Fruit fly (Drosophila melanogaster) whole organism, embryonic: ENCODE data around the gene mRpL13.

Source experiments
- Bdp1 ChIP-seq: fragments of 200-800 bp; sonication (Bioruptor generic); optimal IDR thresholded peaks from 3 replicates; lab custom pipeline; 2016; ENCODE audit warnings: missing biosample characterization, missing genetic modification characterization
- CG10321 ChIP-seq: fragments of 200-800 bp; sonication (Bioruptor generic); IDR thresholded peaks from 2 replicates; pipeline ENCODE4 v1.3.6; 2022; ENCODE audit warnings: missing biosample characterization, missing genetic modification characterization
- CG10565 ChIP-seq: fragments of 200-800 bp; sonication (Bioruptor generic); optimal IDR thresholded peaks from 3 replicates; lab custom pipeline; 2016; ENCODE audit warnings: missing biosample characterization, mild to moderate bottlenecking, missing genetic modification characterization
- CG11247 ChIP-seq: fragments of 200-800 bp; sonication (Bioruptor generic); IDR thresholded peaks from 2 replicates; pipeline ENCODE4 v1.3.6; 2022; ENCODE audit warnings: missing biosample characterization, missing genetic modification characterization
- CG12299 ChIP-seq: fragments of 200-800 bp; sonication (Bioruptor generic); optimal IDR thresholded peaks from 2 replicates; lab custom pipeline; 2018; ENCODE audit warnings: missing biosample characterization, mild to moderate bottlenecking, missing genetic modification characterization
- CG15479 ChIP-seq: fragments of 200-800 bp; sonication (Bioruptor generic); optimal IDR thresholded peaks from 3 replicates; lab custom pipeline; 2019; ENCODE audit warnings: missing biosample characterization, mild to moderate bottlenecking, missing genetic modification characterization, moderate library complexity
- CG1603 ChIP-seq: fragments of 200-800 bp; sonication (Bioruptor generic); optimal IDR thresholded peaks from 2 replicates; lab custom pipeline; 2019; ENCODE audit warnings: missing biosample characterization, mild to moderate bottlenecking, missing genetic modification characterization, moderate library complexity
- CG17359 ChIP-seq: fragments of 200-800 bp; sonication (Bioruptor generic); optimal IDR thresholded peaks from 3 replicates; lab custom pipeline; 2018; ENCODE audit warnings: missing biosample characterization, mild to moderate bottlenecking, missing genetic modification characterization, moderate library complexity
- CG2712 ChIP-seq: fragments of 200-800 bp; optimal IDR thresholded peaks from 3 replicates; lab custom pipeline; 2019; ENCODE audit warnings: missing biosample characterization, mild to moderate bottlenecking, missing genetic modification characterization, moderate library complexity
- CG2875 ChIP-seq: fragments of 200-800 bp; sonication (Bioruptor generic); optimal IDR thresholded peaks from 2 replicates; lab custom pipeline; 2017; ENCODE audit warnings: missing biosample characterization, mild to moderate bottlenecking, missing genetic modification characterization, missing genetic modification reagents
- CG30020 ChIP-seq: fragments of 200-800 bp; optimal IDR thresholded peaks from 2 replicates; lab custom pipeline; 2019; ENCODE audit warnings: missing biosample characterization, mild to moderate bottlenecking, missing genetic modification characterization, moderate library complexity
- CG31224 ChIP-seq: fragments of 200-800 bp; sonication (Bioruptor generic); IDR thresholded peaks from 2 replicates; pipeline ENCODE4 v1.3.6; 2022; ENCODE audit warnings: missing biosample characterization, missing genetic modification characterization
- CG32532 ChIP-seq: fragments of 200-800 bp; sonication (Bioruptor generic); IDR thresholded peaks from 2 replicates; pipeline ENCODE4 v1.3.6; 2022; ENCODE audit warnings: missing biosample characterization, missing genetic modification characterization
- CG32772 ChIP-seq: fragments of 200-800 bp; sonication (Bioruptor generic); IDR thresholded peaks from 2 replicates; pipeline ENCODE4 v1.3.6; 2022; ENCODE audit warnings: missing biosample characterization, missing genetic modification characterization
- CG6689 ChIP-seq: fragments of 200-800 bp; sonication (Bioruptor generic); IDR thresholded peaks from 2 replicates; pipeline ENCODE4 v1.3.6; 2022; ENCODE audit warnings: missing biosample characterization, missing genetic modification characterization
- CG8290 ChIP-seq, 3 experiments: fragments of 200-800 bp; sonication (Bioruptor generic); optimal IDR thresholded peaks; 2 replicates each; lab custom pipeline; 2016 to 2019; ENCODE audit warnings: missing biosample characterization in 3 of 3, missing genetic modification characterization in 3 of 3, mild to moderate bottlenecking in 2 of 3, moderate library complexity in 1 of 3
- D ChIP-seq, 2 experiments: fragments of 200-800 bp in 1 of 2; fragments of >200 bp in 1 of 2; sonication (Bioruptor generic) in 1 of 2; optimal IDR thresholded peaks; 2 replicates in 1 of 2; 3 replicates in 1 of 2; lab custom pipeline; 2017; ENCODE audit warnings: mild to moderate bottlenecking in 1 of 2, missing biosample characterization in 1 of 2, missing genetic modification characterization in 1 of 2, missing genetic modification reagents in 1 of 2
- D19A ChIP-seq: fragments of 200-800 bp; optimal IDR thresholded peaks from 3 replicates; lab custom pipeline; 2019; ENCODE audit warnings: missing biosample characterization, mild to moderate bottlenecking, missing genetic modification characterization, moderate library complexity
- D19B ChIP-seq: fragments of 200-800 bp; sonication (Bioruptor generic); optimal IDR thresholded peaks from 2 replicates; lab custom pipeline; 2017; ENCODE audit warnings: missing biosample characterization, mild to moderate bottlenecking, missing genetic modification characterization
- E2f1 ChIP-seq: fragments of 200-800 bp; sonication (Bioruptor generic); IDR thresholded peaks from 2 replicates; pipeline ENCODE4 v1.3.6; 2022; ENCODE audit warnings: missing biosample characterization, missing genetic modification characterization
- Hey ChIP-seq: fragments of 200-800 bp; sonication (Bioruptor generic); optimal IDR thresholded peaks from 3 replicates; lab custom pipeline; 2018; ENCODE audit warnings: missing biosample characterization, mild to moderate bottlenecking, missing genetic modification characterization
- HmgD ChIP-seq: fragments of 200-800 bp; sonication (Bioruptor generic); optimal IDR thresholded peaks from 3 replicates; lab custom pipeline; 2016; ENCODE audit warnings: missing biosample characterization, missing genetic modification characterization
- Lhr ChIP-seq: fragments of 200-800 bp; sonication (Bioruptor generic); optimal IDR thresholded peaks from 3 replicates; lab custom pipeline; 2017; ENCODE audit warnings: mild to moderate bottlenecking, missing biosample characterization, missing genetic modification reagents, missing genetic modification characterization
- Lim3 ChIP-seq: fragments of 200-800 bp; sonication (Bioruptor generic); IDR thresholded peaks from 2 replicates; pipeline ENCODE4 v1.3.6; 2022; ENCODE audit warnings: missing biosample characterization, missing genetic modification characterization
- Mad ChIP-seq: fragments of 200-800 bp; sonication (Bioruptor generic); optimal IDR thresholded peaks from 2 replicates; lab custom pipeline; 2016; ENCODE audit warnings: missing biosample characterization, missing genetic modification characterization
- NFAT ChIP-seq: fragments of 200-800 bp; sonication (Bioruptor generic); IDR thresholded peaks from 2 replicates; pipeline ENCODE4 v1.3.6; 2022; ENCODE audit warnings: missing biosample characterization, missing genetic modification characterization
- Nf-YB ChIP-seq: fragments of 200-800 bp; sonication (Bioruptor generic); optimal IDR thresholded peaks from 3 replicates; lab custom pipeline; 2019; ENCODE audit warnings: missing biosample characterization, mild to moderate bottlenecking, missing genetic modification characterization, moderate library complexity
- Pdp1 ChIP-seq, 2 experiments: fragments of 200-800 bp; sonication (Bioruptor generic); optimal IDR thresholded peaks; 3 replicates each; lab custom pipeline; 2016; ENCODE audit warnings: missing biosample characterization in 2 of 2, missing genetic modification characterization in 2 of 2, mild to moderate bottlenecking in 1 of 2, moderate library complexity in 1 of 2
- Poxn ChIP-seq: fragments of 200-800 bp; sonication (Bioruptor generic); IDR thresholded peaks from 2 replicates; pipeline ENCODE4 v1.3.6; 2022; ENCODE audit warnings: missing biosample characterization, missing genetic modification characterization
- TFAM ChIP-seq: fragments of 200-800 bp; sonication (Bioruptor generic); optimal IDR thresholded peaks from 2 replicates; lab custom pipeline; 2017; ENCODE audit warnings: missing biosample characterization, missing genetic modification characterization, inconsistent platforms
- amos ChIP-seq: fragments of 200-800 bp; sonication (Bioruptor generic); IDR thresholded peaks from 2 replicates; pipeline ENCODE4 v1.3.6; 2022; ENCODE audit warnings: missing biosample characterization, missing genetic modification characterization; ENCODE audit not compliant: partially characterized antibody
- az2 ChIP-seq: fragments of 200-800 bp; sonication (Bioruptor generic); optimal IDR thresholded peaks from 3 replicates; lab custom pipeline; 2016; ENCODE audit warnings: missing biosample characterization, missing genetic modification characterization
- cg ChIP-seq: fragments of 200-800 bp; sonication (Bioruptor generic); optimal IDR thresholded peaks from 3 replicates; lab custom pipeline; 2019; ENCODE audit warnings: missing biosample characterization, mild to moderate bottlenecking, missing genetic modification characterization, moderate library complexity
- cwo ChIP-seq: fragments of 200-800 bp; sonication (Bioruptor generic); optimal IDR thresholded peaks from 3 replicates; lab custom pipeline; 2017; ENCODE audit warnings: missing biosample characterization, missing genetic modification characterization, mild to moderate bottlenecking, moderate library complexity, missing genetic modification reagents
- emc ChIP-seq: fragments of 200-800 bp; sonication (Bioruptor generic); optimal IDR thresholded peaks from 2 replicates; lab custom pipeline; 2016; ENCODE audit warnings: missing biosample characterization, missing genetic modification characterization
- eve ChIP-seq, 2 experiments: fragments of >200 bp; optimal IDR thresholded peaks; 2 replicates each; lab custom pipeline; 2017; ENCODE audit warnings: missing biosample characterization in 2 of 2, missing genetic modification characterization in 2 of 2
- exex ChIP-seq: fragments of 200-800 bp; sonication (Bioruptor generic); optimal IDR thresholded peaks from 4 replicates; lab custom pipeline; 2018; ENCODE audit warnings: missing biosample characterization, mild to moderate bottlenecking, missing genetic modification characterization, moderate library complexity
- fd3F ChIP-seq: fragments of 200-800 bp; sonication (Bioruptor generic); optimal IDR thresholded peaks from 2 replicates; lab custom pipeline; 2018; ENCODE audit warnings: missing biosample characterization, mild to moderate bottlenecking, missing genetic modification characterization, moderate library complexity
- jigr1 ChIP-seq: fragments of 200-800 bp; sonication (Bioruptor generic); IDR thresholded peaks from 3 replicates; pipeline ENCODE4 v1.3.6; 2022; ENCODE audit warnings: missing biosample characterization, missing genetic modification characterization
- kah ChIP-seq: fragments of 200-800 bp; sonication (Bioruptor generic); optimal IDR thresholded peaks from 2 replicates; lab custom pipeline; 2018; ENCODE audit warnings: missing biosample characterization, mild to moderate bottlenecking, missing genetic modification characterization
- nom ChIP-seq: fragments of 200-800 bp; sonication (Bioruptor generic); optimal IDR thresholded peaks from 2 replicates; lab custom pipeline; 2017; ENCODE audit warnings: missing biosample characterization, missing genetic modification characterization, mild to moderate bottlenecking, moderate library complexity, missing genetic modification reagents
- org-1 ChIP-seq: fragments of 200-800 bp; sonication (Bioruptor generic); optimal IDR thresholded peaks from 2 replicates; lab custom pipeline; 2017; ENCODE audit warnings: missing biosample characterization, missing genetic modification characterization
- phol ChIP-seq: fragments of 200-800 bp; sonication (Bioruptor generic); optimal IDR thresholded peaks from 3 replicates; lab custom pipeline; 2018; ENCODE audit warnings: missing biosample characterization, mild to moderate bottlenecking, missing genetic modification characterization, moderate library complexity
- ranshi ChIP-seq: fragments of 200-800 bp; sonication (Bioruptor generic); IDR thresholded peaks from 2 replicates; pipeline ENCODE4 v1.3.6; 2022; ENCODE audit warnings: missing biosample characterization, missing genetic modification characterization
- ro ChIP-seq: fragments of 200-800 bp; sonication (Bioruptor generic); IDR thresholded peaks from 2 replicates; pipeline ENCODE4 v1.3.6; 2022; ENCODE audit warnings: missing biosample characterization, missing genetic modification characterization
- wor ChIP-seq: fragments of 200-800 bp; sonication (Bioruptor generic); IDR thresholded peaks from 2 replicates; pipeline ENCODE4 v1.3.6; 2022; ENCODE audit warnings: missing biosample characterization, missing genetic modification characterization

Gene mRpL13

dm6 chr2L:18830587-18831528 lies 28.2 kb downstream of the mRpL13 start, which contains the start of the genes CG17597 and ScpX (continued):
- TF ChIP-seq ro (GFP tag; lab: Robert Waterston, UW) = no peak
- peak; percentile 13 for TF ChIP-seq Bdp1 (GFP tag; lab: Kevin White, UChicago)
- peak; percentile 50 to 74 for TF ChIP-seq Pdp1 (GFP tag; optimal IDR thresholded peaks at IDR 0.05; lab: Kevin White, UChicago)
- TF ChIP-seq az2 (GFP tag; lab: Kevin White, UChicago) = peak; percentile 63
- no peak for TF ChIP-seq TFAM (GFP tag; lab: Kevin White, UChicago)
- TF ChIP-seq eve (GFP tag; optimal IDR thresholded peaks at IDR 0.05; lab: Kevin White, UChicago) = no peak
- no peak for TF ChIP-seq org-1 (GFP tag; lab: Kevin White, UChicago)
- no peak for TF ChIP-seq CG15479 (GFP tag; lab: Kevin White, UChicago)
- peak; percentile 87 for TF ChIP-seq nom (GFP tag; lab: Kevin White, UChicago)
- peak; percentile 44 for TF ChIP-seq D19B (GFP tag; lab: Kevin White, UChicago)
- TF ChIP-seq D19A (tag; lab: Kevin White, UChicago) = peak; percentile 26
- TF ChIP-seq CG10565 (GFP tag; lab: Kevin White, UChicago) = no peak
- TF ChIP-seq phol (tag; lab: Kevin White, UChicago) = peak; percentile 67
- peak; percentile 54 for TF ChIP-seq CG17359
- no peak for TF ChIP-seq Poxn (GFP tag; lab: Robert Waterston, UW)
- TF ChIP-seq amos = peak; percentile 86
- peak; percentile 50 for TF ChIP-seq Mad (GFP tag; lab: Kevin White, UChicago)
- TF ChIP-seq kah (GFP tag; lab: Kevin White, UChicago) = peak; percentile 99
- peak; percentile 67 for TF ChIP-seq CG2712 (tag; lab: Kevin White, UChicago)
- TF ChIP-seq E2f1 (GFP tag; lab: Robert Waterston, UW) = peak; percentile 9; the same call in 1 of the 2 replicates
- peak; percentile 75 for TF ChIP-seq CG30020 (tag; lab: Kevin White, UChicago)
- TF ChIP-seq CG12299 (tag; lab: Kevin White, UChicago) = peak; percentile 16
- no peak; the same call in 1 of the 2 replicates for TF ChIP-seq NFAT
- peak; percentile 19; the same call in 1 of the 2 replicates for TF ChIP-seq CG31224
- TF ChIP-seq jigr1 (GFP tag; lab: Robert Waterston, UW) = no peak
- no peak for TF ChIP-seq D (optimal IDR thresholded peaks at IDR 0.05; lab: Kevin White, UChicago)
- TF ChIP-seq D (GFP tag; optimal IDR thresholded peaks at IDR 0.05; lab: Kevin White, UChicago) = peak; percentile 7
- TF ChIP-seq CG32772 (GFP tag; lab: Robert Waterston, UW) = peak; percentile 39; the same call in 1 of the 2 replicates
- TF ChIP-seq Hey (tag; lab: Kevin White, UChicago) = peak; percentile 40
- TF ChIP-seq CG6689 (GFP tag; lab: Robert Waterston, UW) = peak; percentile 62
- TF ChIP-seq Nf-YB (GFP tag; lab: Kevin White, UChicago) = peak; percentile 27
- TF ChIP-seq Lhr (GFP tag; lab: Kevin White, UChicago) = peak; percentile 69
- peak; percentile 42 for TF ChIP-seq emc
- no peak for TF ChIP-seq cg (GFP tag; lab: Kevin White, UChicago)
- peak; percentile 34 for TF ChIP-seq fd3F (GFP tag; lab: Kevin White, UChicago)
- peak; percentile 26 for TF ChIP-seq exex (tag; lab: Kevin White, UChicago)
- TF ChIP-seq CG10321 (GFP tag; lab: Robert Waterston, UW) = 0 out of 2 replicates have a peak, but pooled peaks have one; percentile 28
- peak; percentile 47; the same call in 1 of the 2 replicates for TF ChIP-seq CG32532 (GFP tag; lab: Robert Waterston, UW)
- peak; percentile 28; the same call in 1 of the 2 replicates for TF ChIP-seq ranshi (GFP tag; lab: Robert Waterston, UW)
- TF ChIP-seq CG8290 (GFP tag; optimal IDR thresholded peaks at IDR 0.05; lab: Kevin White, UChicago) = peak; percentile 53
- TF ChIP-seq CG8290 (tag; optimal IDR thresholded peaks at IDR 0.05; lab: Kevin White, UChicago) = peak; percentile 1 to 58
- TF ChIP-seq HmgD (GFP tag; lab: Kevin White, UChicago) = peak; percentile 21
- TF ChIP-seq wor (GFP tag; lab: Robert Waterston, UW) = 0 out of 2 replicates have a peak, but pooled peaks have one; percentile 21
- peak; percentile 52 for TF ChIP-seq cwo (GFP tag; lab: Kevin White, UChicago)
- 0 out of 2 replicates have a peak, but pooled peaks have one; percentile 24 for TF ChIP-seq CG11247 (GFP tag; lab: Robert Waterston, UW)
- TF ChIP-seq Lim3 (GFP tag; lab: Robert Waterston, UW) = no peak
- peak; percentile 45 for TF ChIP-seq CG1603 (tag; lab: Kevin White, UChicago)
- peak; percentile 35 for TF ChIP-seq CG2875 (GFP tag; lab: Kevin White, UChicago)
